Worm (Caenorhabditis elegans) whole organism, young adult: ENCODE data around the gene idpc-4.

ENCODE experiments used
- F52B5.7 ChIP-seq: sonication (generic microtip); optimal IDR thresholded peaks from 2 replicates; lab custom pipeline; 2016; ENCODE audit warnings: mild to moderate bottlenecking, missing genetic modification characterization, missing compliant biosample characterization
- ets-4 ChIP-seq: fragments of 200-800 bp; sonication (Bioruptor generic); optimal IDR thresholded peaks from 2 replicates; lab custom pipeline; 2018; ENCODE audit warnings: mild to moderate bottlenecking, missing genetic modification characterization, missing compliant biosample characterization
- gei-17 ChIP-seq: fragments of 200-800 bp; sonication (Bioruptor generic); optimal IDR thresholded peaks from 2 replicates; lab custom pipeline; 2018; ENCODE audit warnings: mild to moderate bottlenecking, missing genetic modification characterization, missing compliant biosample characterization
- him-1 ChIP-seq: sonication (generic microtip); optimal IDR thresholded peaks from 2 replicates; lab custom pipeline; 2016; ENCODE audit warnings: missing genotype, missing genetic modification reagents, missing genetic modification characterization, missing compliant biosample characterization
- mes-4 ChIP-seq: sonication (generic microtip); optimal IDR thresholded peaks from 2 replicates; lab custom pipeline; 2016; ENCODE audit warnings: missing genotype, missing genetic modification characterization, missing compliant biosample characterization
- sdz-38 ChIP-seq: sonication (generic microtip); optimal IDR thresholded peaks from 2 replicates; lab custom pipeline; 2016; ENCODE audit warnings: missing genotype, missing genetic modification characterization, missing compliant biosample characterization
- sea-2 ChIP-seq: fragments of 200-800 bp; sonication (Bioruptor generic); IDR thresholded peaks from 2 replicates; pipeline ENCODE4 v1.3.6; 2022; ENCODE audit warnings: missing genetic modification characterization, missing compliant biosample characterization
- somi-1 ChIP-seq: fragments of 200-800 bp; sonication (Bioruptor generic); optimal IDR thresholded peaks from 2 replicates; lab custom pipeline; 2018; ENCODE audit warnings: mild to moderate bottlenecking, missing genetic modification characterization, missing compliant biosample characterization

- TF ChIP-seq F52B5.7 (no peak), somi-1 (GFP tag; lab: Kevin White, UChicago) (no peak), ets-4 (GFP tag; lab: Kevin White, UChicago) (no peak), gei-17 (GFP tag; lab: Kevin White, UChicago) (no peak), him-1 (tag; lab: Kevin White, UChicago) (no peak), mes-4 (no peak), sdz-38 (no peak), sea-2 (GFP tag; lab: Robert Waterston, UW) (no peak)
Observed at ce11 chrV:9666394-9666793, 41.2 kb downstream of the idpc-4 start, which contains the start of gene ZK287.1.
